Fruit fly (Drosophila melanogaster): Measurements from ENCODE around the gene CG1965.

The CG1965 gene

DNA sequence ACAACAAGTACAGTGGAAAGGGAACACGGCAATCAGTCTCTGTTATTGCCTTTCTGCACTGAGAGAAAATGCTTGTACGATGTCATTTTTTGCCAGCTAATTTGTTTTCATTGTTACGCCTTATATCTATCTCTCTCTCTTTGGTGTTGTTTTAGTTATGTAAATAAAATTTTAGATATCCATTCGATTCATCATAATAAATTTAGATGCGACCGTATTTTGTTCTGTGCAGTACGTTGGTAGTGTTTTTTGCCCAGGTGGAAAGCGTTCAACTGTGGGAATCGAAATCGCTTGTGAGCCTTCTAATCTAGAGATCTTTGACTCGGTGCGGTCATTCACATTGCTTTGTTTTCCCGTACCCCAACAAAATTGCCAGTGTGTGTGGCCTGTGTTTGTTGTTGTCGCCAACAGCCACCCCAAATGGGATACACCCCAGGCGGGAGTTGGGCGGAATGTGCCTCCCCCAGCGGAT lies 8.5 kb downstream of the CG1965 start:
- TF ChIP-seq acj6 (GFP tag; optimal IDR thresholded peaks at IDR 0.05): peak; percentile 95
- peak; percentile 99 for TF ChIP-seq Eip78C (GFP tag)
- TF ChIP-seq ss (GFP tag; optimal IDR thresholded peaks at IDR 0.05): peak; percentile 85 to 88
- peak; percentile 96 for TF ChIP-seq Hr39 (GFP tag; optimal IDR thresholded peaks at IDR 0.05)
- TF ChIP-seq CG3032 (tag; optimal IDR thresholded peaks at IDR 0.05): peak; percentile 89
- TF ChIP-seq Hr4 (GFP tag; optimal IDR thresholded peaks at IDR 0.05): peak; percentile 93
- no peak for TF ChIP-seq CG8119 (GFP tag; IDR thresholded peaks at IDR 0.05)
- peak; percentile 78 for TF ChIP-seq Eip93F (GFP tag; optimal IDR thresholded peaks at IDR 0.05)
- peak; percentile 85 for TF ChIP-seq CG4318 (GFP tag; optimal IDR thresholded peaks at IDR 0.05)
- TF ChIP-seq CG6163 (GFP tag; IDR thresholded peaks at IDR 0.05): no peak
- TF ChIP-seq net (GFP tag; optimal IDR thresholded peaks at IDR 0.05): peak; percentile 89
- TF ChIP-seq Sox102F (GFP tag; optimal IDR thresholded peaks at IDR 0.05): peak; percentile 97
- peak; percentile 95 for TF ChIP-seq Eip75B (GFP tag; optimal IDR thresholded peaks at IDR 0.05)
- TF ChIP-seq vri (GFP tag; optimal IDR thresholded peaks at IDR 0.05): peak; percentile 95
- TF ChIP-seq Hr38 (GFP tag; optimal IDR thresholded peaks at IDR 0.05): no peak
- peak; percentile 93 for TF ChIP-seq CG34406 (GFP tag; optimal IDR thresholded peaks at IDR 0.05)
- peak; percentile 91 for TF ChIP-seq Ets21C (GFP tag; optimal IDR thresholded peaks at IDR 0.05)
- peak; percentile 95 for TF ChIP-seq OdsH (GFP tag; optimal IDR thresholded peaks at IDR 0.05)
- TF ChIP-seq CG9139 (GFP tag; optimal IDR thresholded peaks at IDR 0.05): peak; percentile 73
- peak; percentile 97 for TF ChIP-seq esn (GFP tag; optimal IDR thresholded peaks at IDR 0.05)
- peak; percentile 96 for TF ChIP-seq Smox (GFP tag; optimal IDR thresholded peaks at IDR 0.05)
- no peak for TF ChIP-seq CG11294 (GFP tag; IDR thresholded peaks at IDR 0.05)
- peak; percentile 94 for TF ChIP-seq pdm3 (GFP tag; optimal IDR thresholded peaks at IDR 0.05)
- no peak for TF ChIP-seq CG15336 (GFP tag; IDR thresholded peaks at IDR 0.05)
- TF ChIP-seq CG6276 (GFP tag; optimal IDR thresholded peaks at IDR 0.05): no peak
- TF ChIP-seq CG3919 (GFP tag; optimal IDR thresholded peaks at IDR 0.05): peak; percentile 95
- TF ChIP-seq Gug (GFP tag; IDR thresholded peaks at IDR 0.05): no peak
- peak; percentile 89 for TF ChIP-seq Blimp-1 (GFP tag; optimal IDR thresholded peaks at IDR 0.05)
- peak; percentile 90 for TF ChIP-seq CG11762 (GFP tag; optimal IDR thresholded peaks at IDR 0.05; ENCODE audit: insufficient read depth)
- peak; percentile 91 for TF ChIP-seq CG6808 (GFP tag; optimal IDR thresholded peaks at IDR 0.05)
- peak; percentile 89 for TF ChIP-seq CG8319 (GFP tag; optimal IDR thresholded peaks at IDR 0.05)
- TF ChIP-seq CG8632 (GFP tag; optimal IDR thresholded peaks at IDR 0.05): peak; percentile 93
- TF ChIP-seq CG6792 (GFP tag; optimal IDR thresholded peaks at IDR 0.05): peak; percentile 93
- peak; percentile 93 for TF ChIP-seq achi (GFP tag; optimal IDR thresholded peaks at IDR 0.05)
- TF ChIP-seq salr (GFP tag; optimal IDR thresholded peaks at IDR 0.05): peak; percentile 83 to 86
- peak; percentile 85 for TF ChIP-seq Sox15 (GFP tag; optimal IDR thresholded peaks at IDR 0.05)
- peak; percentile 84 for TF ChIP-seq fd85E (GFP tag; optimal IDR thresholded peaks at IDR 0.05)
- TF ChIP-seq CG11902 (GFP tag; optimal IDR thresholded peaks at IDR 0.05): peak; percentile 91
- peak; percentile 92 for TF ChIP-seq CG10631 (GFP tag; optimal IDR thresholded peaks at IDR 0.05)
- TF ChIP-seq fkh (GFP tag; optimal IDR thresholded peaks at IDR 0.05): peak; percentile 69
- TF ChIP-seq CG7368 (GFP tag; optimal IDR thresholded peaks at IDR 0.05): peak; percentile 94
- peak; percentile 91 for TF ChIP-seq CG10669 (GFP tag; optimal IDR thresholded peaks at IDR 0.05)
- peak; percentile 93 for TF ChIP-seq CG32006 (GFP tag; optimal IDR thresholded peaks at IDR 0.05)
- TF ChIP-seq Lpt (GFP tag; optimal IDR thresholded peaks at IDR 0.05): peak; percentile 89
- TF ChIP-seq Sox14 (GFP tag; optimal IDR thresholded peaks at IDR 0.05): peak; percentile 97
- TF ChIP-seq CG6854 (GFP tag; optimal IDR thresholded peaks at IDR 0.05): peak; percentile 88
- TF ChIP-seq cyc (GFP tag; optimal IDR thresholded peaks at IDR 0.05): peak; percentile 96
- TF ChIP-seq fd59A (GFP tag; optimal IDR thresholded peaks at IDR 0.05): peak; percentile 87
- TF ChIP-seq lz (GFP tag; optimal IDR thresholded peaks at IDR 0.05): peak; percentile 93
- TF ChIP-seq Ets96B (tag; optimal IDR thresholded peaks at IDR 0.05): peak; percentile 91
- TF ChIP-seq CG1621 (tag; optimal IDR thresholded peaks at IDR 0.05): peak; percentile 82
- TF ChIP-seq dac (GFP tag; optimal IDR thresholded peaks at IDR 0.05): peak; percentile 74

Measured in whole organism, prepupa.